Worm (Caenorhabditis elegans): Measurements from ENCODE around the gene ipmk-1.
"Not testable (repeated sequence)": the region's sequence is repeated elsewhere in the genome, so short reads cannot be mapped to it uniquely, and the experiment has no call there.

ipmk-1 gene

DNA sequence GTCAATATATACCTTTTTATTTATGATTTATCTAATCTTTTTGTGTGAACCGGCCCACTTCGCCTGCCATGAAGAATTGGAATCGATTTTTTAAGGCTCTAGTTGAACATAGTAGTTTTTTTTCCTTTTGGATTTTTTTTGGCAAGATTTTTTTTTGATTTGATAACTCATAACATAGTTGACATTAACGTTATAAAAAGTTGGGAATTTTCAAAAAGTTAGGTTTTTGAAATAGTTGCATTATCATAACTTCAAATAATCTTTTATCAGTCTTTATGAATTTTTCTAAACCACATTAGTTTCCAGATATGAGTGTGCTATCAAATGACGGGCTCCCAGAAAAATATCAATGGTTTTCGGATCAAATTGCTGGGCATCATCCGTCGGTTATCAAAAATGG, at the start of gene ipmk-1:
ipmk-1 (plus strand) TSS at position 301 of the 400 bp plus-strand sequence.
- TF ChIP-seq unc-62 (GFP tag; optimal IDR thresholded peaks at IDR 0.05): no peak

DNA sequence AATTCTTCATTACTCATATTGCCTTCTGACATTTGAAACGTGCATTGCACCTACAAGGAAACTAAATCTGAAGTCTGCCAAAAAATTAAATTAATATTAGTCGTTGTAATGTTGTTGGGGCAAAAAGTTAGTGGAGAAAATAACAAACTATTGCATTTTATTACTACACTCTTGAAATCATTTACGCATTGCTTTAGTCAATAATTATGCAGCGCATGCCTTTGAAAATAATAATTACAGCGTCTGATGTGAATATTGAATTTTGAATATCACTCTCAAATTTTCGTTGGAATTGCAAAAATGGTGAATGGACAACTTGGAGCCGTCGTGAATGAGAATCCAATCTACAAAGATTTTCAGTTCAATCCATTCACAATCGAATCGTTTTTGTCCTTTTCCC, 49.7 kb upstream of the ipmk-1 start, which contains the start of gene sru-19:
sru-19 (plus strand) TSS at position 301 of the 400 bp plus-strand sequence.
- no peak for TF ChIP-seq unc-62 (GFP tag; optimal IDR thresholded peaks at IDR 0.05)

ce11 chrIV:12501956-12502355, 46.0 kb upstream of the ipmk-1 start, which contains the start of gene sru-18:
Gene sru-18, plus strand, starts transcription at chrIV:12502256.
- TF ChIP-seq unc-62 (GFP tag; optimal IDR thresholded peaks at IDR 0.05): no peak

DNA sequence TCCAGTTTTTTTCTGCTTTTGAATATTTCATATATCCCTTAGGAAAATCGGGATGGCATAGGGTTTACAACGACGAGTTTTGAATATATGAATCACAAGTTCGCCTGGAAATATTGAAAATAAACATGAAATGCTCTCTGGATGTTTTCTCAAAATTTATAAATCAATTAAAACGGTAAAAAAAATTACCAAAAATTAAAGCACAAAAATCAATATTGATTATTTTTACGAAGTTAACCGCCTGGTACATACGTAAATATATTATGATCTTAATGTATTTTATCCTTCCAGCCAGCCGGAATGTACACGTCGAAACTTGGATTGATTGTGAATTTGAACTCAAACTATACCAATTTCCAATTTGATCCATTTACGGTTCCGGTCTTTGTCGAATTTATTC, 42.5 kb upstream of the ipmk-1 start, which contains the start of gene sru-17:
sru-17 (plus strand) TSS at position 301 of the 400 bp plus-strand sequence.
- not testable (repeated sequence) for TF ChIP-seq unc-62 (GFP tag; optimal IDR thresholded peaks at IDR 0.05)

ce11 chrIV:12520150-12520549, 27.8 kb upstream of the ipmk-1 start, which contains the start of gene tsp-4:
Gene tsp-4, minus strand, starts transcription at chrIV:12520250.
- no peak for TF ChIP-seq unc-62 (GFP tag; optimal IDR thresholded peaks at IDR 0.05)

ce11 chrIV:12522521-12522920, 25.4 kb upstream of the ipmk-1 start, which contains the start of gene sru-13:
Gene sru-13, minus strand, starts transcription at chrIV:12522621.
- TF ChIP-seq unc-62 (GFP tag; optimal IDR thresholded peaks at IDR 0.05): no peak

ce11 chrIV:12525409-12525808, 22.5 kb upstream of the ipmk-1 start, which contains the start of gene eak-4:
Gene eak-4, minus strand, starts transcription at chrIV:12525509.
- TF ChIP-seq unc-62 (GFP tag; optimal IDR thresholded peaks at IDR 0.05): no peak

DNA sequence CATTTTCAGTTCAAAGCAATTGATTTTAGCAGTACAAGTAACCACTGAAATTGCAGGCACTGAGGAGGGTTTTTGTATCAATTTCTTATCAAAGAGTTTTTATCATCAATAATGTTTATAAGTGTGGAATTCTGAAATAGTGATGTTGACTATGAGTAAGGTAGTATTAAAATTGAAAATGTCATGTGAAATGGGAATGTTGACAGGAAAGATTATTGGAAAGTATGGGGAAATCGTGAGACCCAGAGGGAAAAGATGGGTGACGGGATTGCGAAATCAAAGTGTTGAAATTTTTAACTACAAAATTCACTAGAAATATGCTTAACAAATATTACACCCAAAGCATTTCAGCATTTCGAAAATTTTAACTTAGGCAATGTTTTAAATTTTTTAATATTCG, 20.7 kb upstream of the ipmk-1 start, which contains the start of gene F53B2.8:
F53B2.8 (minus strand) TSS at position 180 of the 400 bp plus-strand sequence.
- TF ChIP-seq unc-62 (GFP tag; optimal IDR thresholded peaks at IDR 0.05): no peak

ce11 chrIV:12531047-12531446, 16.9 kb upstream of the ipmk-1 start, which contains the start of gene F53B2.5:
Gene F53B2.5, minus strand, starts transcription at chrIV:12531147.
- no peak for TF ChIP-seq unc-62 (GFP tag; optimal IDR thresholded peaks at IDR 0.05)

ce11 chrIV:12531464-12531863, 16.5 kb upstream of the ipmk-1 start:
- no peak for TF ChIP-seq unc-62 (GFP tag; optimal IDR thresholded peaks at IDR 0.05)

DNA sequence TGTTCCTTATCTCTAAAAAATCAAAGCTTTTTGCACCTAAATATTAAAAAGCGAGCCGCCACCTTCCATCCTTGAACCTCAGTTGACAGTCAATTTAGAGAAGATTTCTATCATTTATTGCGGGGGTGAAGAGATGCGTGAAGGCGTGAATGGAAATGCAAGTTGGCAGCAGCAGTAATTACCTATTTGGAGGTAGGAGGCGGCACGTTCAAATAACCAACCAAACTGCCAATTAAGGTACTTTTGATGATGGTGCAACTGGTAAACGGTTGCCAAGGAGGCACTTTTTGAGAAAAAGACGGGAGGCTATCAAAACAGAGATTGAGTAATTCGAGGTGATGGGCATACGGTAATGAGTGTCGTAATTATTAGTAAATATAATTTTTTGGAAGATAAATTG, 11.6 kb upstream of the ipmk-1 start:
- no peak for TF ChIP-seq unc-62 (GFP tag; optimal IDR thresholded peaks at IDR 0.05)

ce11 chrIV:12537694-12538093, 10.2 kb upstream of the ipmk-1 start:
- no peak for TF ChIP-seq unc-62 (GFP tag; optimal IDR thresholded peaks at IDR 0.05)

DNA sequence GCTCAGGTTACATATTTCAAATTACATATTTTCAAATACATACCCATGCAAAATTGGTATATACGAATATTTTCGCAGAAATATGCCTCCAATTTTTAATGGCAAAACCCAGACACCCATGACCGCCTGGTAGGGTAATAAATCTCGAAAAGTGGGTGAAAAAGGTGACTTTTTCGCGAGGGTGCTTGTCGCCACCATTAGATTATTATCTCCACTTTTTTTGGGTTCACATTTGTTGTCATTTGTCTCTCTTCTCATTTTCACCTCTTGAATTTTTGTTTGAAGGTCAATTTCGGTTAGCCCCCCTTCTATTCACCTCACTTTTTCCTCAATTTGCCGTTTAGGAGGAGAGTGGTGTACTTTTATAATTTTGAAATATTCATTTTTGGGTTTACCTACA, 7.7 kb upstream of the ipmk-1 start:
- no peak for TF ChIP-seq unc-62 (GFP tag; optimal IDR thresholded peaks at IDR 0.05)

DNA sequence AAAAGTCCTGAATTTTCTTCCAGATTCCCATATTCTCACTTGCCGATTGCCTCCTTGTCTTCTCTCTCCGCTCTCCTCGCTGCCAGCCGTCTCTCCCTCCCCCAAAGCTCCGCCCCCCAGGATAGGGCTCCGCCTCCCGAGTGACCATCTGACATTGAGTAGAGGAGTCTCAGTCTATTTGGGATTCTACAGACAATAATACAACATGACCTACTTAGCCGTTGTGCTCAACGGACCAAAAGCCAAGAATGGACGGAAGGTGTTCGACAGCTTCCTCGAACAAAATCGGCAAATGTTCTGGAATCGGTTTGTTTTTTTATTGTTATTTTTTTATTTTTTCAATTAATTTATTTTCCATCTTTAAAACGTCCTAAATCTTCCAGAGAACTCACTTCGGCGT, 5.9 kb upstream of the ipmk-1 start, which contains the start of gene ham-1:
ham-1 (plus strand) TSS at position 173 of the 400 bp plus-strand sequence.
- TF ChIP-seq unc-62 (GFP tag; optimal IDR thresholded peaks at IDR 0.05): no peak

ce11 chrIV:12544624-12545023, 3.3 kb upstream of the ipmk-1 start:
- no peak for TF ChIP-seq unc-62 (GFP tag; optimal IDR thresholded peaks at IDR 0.05)

ce11 chrIV:12545393-12545792, 2.5 kb upstream of the ipmk-1 start:
- no peak for TF ChIP-seq unc-62 (GFP tag; optimal IDR thresholded peaks at IDR 0.05)

ce11 chrIV:12545902-12546301, 2.0 kb upstream of the ipmk-1 start:
- TF ChIP-seq unc-62 (GFP tag; optimal IDR thresholded peaks at IDR 0.05): no peak

DNA sequence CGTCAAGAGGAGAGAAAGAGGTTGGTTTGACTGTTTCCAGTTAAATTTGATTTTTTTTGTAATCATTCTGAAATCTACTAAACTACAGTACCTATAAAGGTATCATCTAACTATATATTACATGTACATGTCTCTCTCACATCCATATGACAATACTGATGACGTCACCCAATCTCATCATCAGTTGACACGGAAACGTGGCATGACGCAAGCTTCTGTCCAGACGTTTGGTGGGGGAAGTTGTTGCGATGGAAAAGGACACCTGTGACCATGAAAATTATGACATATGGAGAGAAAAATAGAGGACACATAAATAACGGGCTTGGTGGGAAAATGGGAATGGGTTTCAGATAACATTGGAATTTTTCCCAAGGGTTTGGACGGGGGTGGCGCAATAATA, 1.1 kb downstream of the ipmk-1 start:
- TF ChIP-seq unc-62 (GFP tag; optimal IDR thresholded peaks at IDR 0.05): no peak

All from whole organism, dauer.